Worm (Caenorhabditis elegans): Measurements from ENCODE around the gene K03B4.2.

ce11 chrV:4691657-4692056, 3.9 kb downstream of the K03B4.2 start:
- TF ChIP-seq ets-7 (tag; optimal IDR thresholded peaks at IDR 0.05) (no peak), ama-1 (optimal IDR thresholded peaks at IDR 0.05) (no peak), ceh-13 (GFP tag; optimal IDR thresholded peaks at IDR 0.05) (no peak), hmg-4 (GFP tag; optimal IDR thresholded peaks at IDR 0.05) (no peak)

All from whole organism, early embryonic.